Fruit fly (Drosophila melanogaster): ENCODE measurements around the gene CG14142.
A peak's percentile ranks its signal among the peaks of the same experiment; 100 is the strongest.

DNA sequence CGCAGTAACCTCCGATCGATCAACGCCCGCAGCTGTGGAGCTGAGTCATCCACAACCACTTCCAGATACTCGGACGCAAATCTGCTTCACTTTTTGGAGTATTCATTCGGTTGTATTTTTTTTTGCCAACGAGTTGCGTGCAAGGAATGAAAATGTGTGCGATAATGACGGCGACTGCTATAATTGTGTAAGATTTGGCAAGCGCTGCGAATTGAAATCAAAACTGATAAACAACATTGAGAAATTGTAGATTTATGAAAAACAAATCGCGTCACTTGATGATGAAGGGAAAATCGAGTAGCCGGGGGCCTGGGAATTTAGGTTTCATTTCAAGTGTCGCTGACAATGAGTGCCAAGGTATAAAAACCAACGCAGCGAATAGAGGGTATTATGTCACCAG is 45.6 kb downstream of the CG14142 start:
- TF ChIP-seq Mio (GFP tag; optimal IDR thresholded peaks at IDR 0.05) (no peak), GATAd (GFP tag; optimal IDR thresholded peaks at IDR 0.05) (no peak), Jra (GFP tag; optimal IDR thresholded peaks at IDR 0.05) (peak; percentile 33), pan (optimal IDR thresholded peaks at IDR 0.05) (no peak), brk (GFP tag; optimal IDR thresholded peaks at IDR 0.05) (no peak), dsf (GFP tag; optimal IDR thresholded peaks at IDR 0.05; ENCODE audit: borderline replicate concordance) (no peak), HLH106 (tag; optimal IDR thresholded peaks at IDR 0.05) (no peak), CG9705 (GFP tag; optimal IDR thresholded peaks at IDR 0.05) (no peak), Dfd (GFP tag; optimal IDR thresholded peaks at IDR 0.05) (no peak), Rel (GFP tag; optimal IDR thresholded peaks at IDR 0.05) (no peak), Rel (tag; optimal IDR thresholded peaks at IDR 0.05) (peak; percentile 18), lola (GFP tag; optimal IDR thresholded peaks at IDR 0.05) (no peak), OdsH (GFP tag; optimal IDR thresholded peaks at IDR 0.05) (no peak), h (GFP tag; optimal IDR thresholded peaks at IDR 0.05) (no peak)
